Worm (Caenorhabditis elegans) whole organism, mixed stage, embryonic: ENCODE measurements around the gene M02D8.7.

Experiments
- ceh-43 ChIP-seq: fragments of 200-800 bp; sonication (Bioruptor generic); optimal IDR thresholded peaks from 2 replicates; lab custom pipeline; 2018; ENCODE audit warnings: mild to moderate bottlenecking, missing genetic modification characterization, moderate library complexity, missing compliant biosample characterization
- elt-1 ChIP-seq: sonication (generic microtip); optimal IDR thresholded peaks from 2 replicates; lab custom pipeline; 2017; ENCODE audit warnings: missing genetic modification characterization, mild to moderate bottlenecking, missing compliant biosample characterization, antibody characterized with exemption, moderate library complexity, borderline replicate concordance; ENCODE audit not compliant: insufficient read depth
- lin-13 ChIP-seq: fragments of 150-350 bp; optimal IDR thresholded peaks from 2 replicates; lab custom pipeline; 2014; ENCODE audit warnings: missing biosample characterization, missing genetic modification characterization
- lsy-2 ChIP-seq: fragments of 150-350 bp; optimal IDR thresholded peaks from 2 replicates; lab custom pipeline; 2014; ENCODE audit warnings: missing biosample characterization, missing genetic modification characterization
- nhr-12 ChIP-seq: fragments of 150-350 bp; optimal IDR thresholded peaks from 2 replicates; lab custom pipeline; 2014; ENCODE audit warnings: missing biosample characterization, missing genetic modification characterization
- pha-4 ChIP-seq: fragments of 150-350 bp; optimal IDR thresholded peaks from 2 replicates; lab custom pipeline; 2018; ENCODE audit warnings: missing biosample characterization, missing genetic modification reagents, missing genetic modification characterization
- snpc-4 ChIP-seq: fragments of 150-350 bp; optimal IDR thresholded peaks from 2 replicates; lab custom pipeline; 2014; ENCODE audit warnings: missing biosample characterization, missing genetic modification characterization
- unc-39 ChIP-seq: fragments of 150-350 bp; optimal IDR thresholded peaks from 2 replicates; lab custom pipeline; 2014; ENCODE audit warnings: missing biosample characterization, missing genetic modification characterization

DNA sequence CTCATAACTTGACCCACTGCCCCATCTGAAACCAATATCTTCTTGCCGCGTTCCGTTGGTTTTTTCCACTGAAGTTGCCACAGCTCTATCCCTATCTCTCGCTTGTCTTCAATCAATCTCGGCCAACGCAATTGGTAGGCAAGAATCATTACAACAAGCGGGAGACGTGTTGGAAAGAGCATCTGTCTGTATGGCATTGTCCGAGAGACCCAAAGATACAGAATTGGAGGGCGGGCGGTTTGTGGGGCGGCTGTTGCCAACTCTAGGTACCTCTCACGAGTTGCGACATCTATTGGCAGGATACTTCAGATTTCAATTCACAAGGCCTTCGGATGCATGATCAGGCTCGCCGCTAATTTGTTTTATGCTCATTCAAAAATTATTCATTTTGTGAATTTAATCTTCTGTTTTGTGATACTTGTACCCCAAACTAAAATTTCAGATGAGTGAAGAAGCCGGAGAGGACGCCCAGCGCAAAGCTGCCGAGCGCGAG is 46.3 kb upstream of the M02D8.7 start, which contains the start of gene unc-27:
- TF ChIP-seq pha-4 (tag; lab: Kevin White, UChicago) (no peak), snpc-4 (tag; lab: Kevin White, UChicago) (no peak), ceh-43 (GFP tag; lab: Kevin White, UChicago) (no peak), nhr-12 (no peak), lin-13 (tag; lab: Kevin White, UChicago) (no peak), unc-39 (tag; lab: Kevin White, UChicago) (no peak), lsy-2 (tag; lab: Kevin White, UChicago) (no peak), elt-1 (tag; lab: Kevin White, UChicago) (no peak)
